Worm (Caenorhabditis elegans) whole organism, late embryonic: Measurements from ENCODE around the gene F55A4.13.

Source experiments
- ceh-48 ChIP-seq: sonication (generic microtip); optimal IDR thresholded peaks from 2 replicates; lab custom pipeline; 2016; ENCODE audit warnings: missing genetic modification characterization, inconsistent platforms, missing compliant biosample characterization
- ceh-9 ChIP-seq: sonication (generic microtip); optimal IDR thresholded peaks from 2 replicates; lab custom pipeline; 2016; ENCODE audit warnings: mild to moderate bottlenecking, missing genetic modification characterization, inconsistent platforms, missing compliant biosample characterization
- fkh-10 ChIP-seq: fragments of 150-350 bp; optimal IDR thresholded peaks from 2 replicates; lab custom pipeline; 2014; ENCODE audit warnings: missing biosample characterization, missing genetic modification reagents, missing genetic modification characterization
- nhr-11 ChIP-seq: fragments of 150-350 bp; optimal IDR thresholded peaks from 2 replicates; lab custom pipeline; 2014; ENCODE audit warnings: missing biosample characterization, missing genetic modification characterization
- pha-4 ChIP-seq: fragments of 150-350 bp; optimal IDR thresholded peaks from 2 replicates; lab custom pipeline; 2018; ENCODE audit warnings: missing biosample characterization, missing genetic modification reagents, missing genetic modification characterization
- syd-9 ChIP-seq: sonication (generic microtip); optimal IDR thresholded peaks from 2 replicates; lab custom pipeline; 2016; ENCODE audit warnings: mild to moderate bottlenecking, missing genetic modification characterization, moderate library complexity, missing compliant biosample characterization
- unc-42 ChIP-seq: sonication (generic microtip); optimal IDR thresholded peaks from 2 replicates; lab custom pipeline; 2016; ENCODE audit warnings: missing genotype, missing genetic modification characterization, missing compliant biosample characterization

ce11 chrX:986463-986862, 30.9 kb downstream of the F55A4.13 start:
- TF ChIP-seq fkh-10 (GFP tag; lab: Kevin White, UChicago), result no peak
- TF ChIP-seq unc-42 (tag; lab: Kevin White, UChicago), result no peak
- TF ChIP-seq ceh-48 (tag; lab: Kevin White, UChicago), result no peak
- TF ChIP-seq ceh-9 (tag; lab: Kevin White, UChicago), result no peak
- TF ChIP-seq pha-4, result no peak
- TF ChIP-seq nhr-11, result no peak
- TF ChIP-seq syd-9 (tag; lab: Kevin White, UChicago), result no peak
